Worm (Caenorhabditis elegans) whole organism, mixed stage, embryonic: ENCODE data around the gene F56D5.2.

Experiments
- M03D4.4 ChIP-seq: sonication (generic microtip); optimal IDR thresholded peaks from 2 replicates; lab custom pipeline; 2017; ENCODE audit warnings: mild to moderate bottlenecking, missing genetic modification characterization, missing compliant biosample characterization
- bed-3 ChIP-seq: fragments of 200-800 bp; sonication (Bioruptor generic); optimal IDR thresholded peaks from 3 replicates; lab custom pipeline; 2018; ENCODE audit warnings: mild to moderate bottlenecking, missing genetic modification characterization, moderate library complexity, missing compliant biosample characterization
- blmp-1 ChIP-seq: fragments of 150-350 bp; optimal IDR thresholded peaks from 2 replicates; lab custom pipeline; 2014; ENCODE audit warnings: missing biosample characterization, missing genetic modification characterization
- ceh-39 ChIP-seq: fragments of 150-350 bp; optimal IDR thresholded peaks from 2 replicates; lab custom pipeline; 2014; ENCODE audit warnings: missing biosample characterization, missing genetic modification characterization
- ceh-43 ChIP-seq: fragments of 200-800 bp; sonication (Bioruptor generic); optimal IDR thresholded peaks from 2 replicates; lab custom pipeline; 2018; ENCODE audit warnings: mild to moderate bottlenecking, missing genetic modification characterization, moderate library complexity, missing compliant biosample characterization
- ceh-83 ChIP-seq: fragments of 200-800 bp; sonication (Bioruptor generic); optimal IDR thresholded peaks from 2 replicates; lab custom pipeline; 2018; ENCODE audit warnings: mild to moderate bottlenecking, missing genetic modification characterization, missing compliant biosample characterization
- ces-1 ChIP-seq: fragments of 150-350 bp; optimal IDR thresholded peaks from 2 replicates; lab custom pipeline; 2014; ENCODE audit warnings: missing biosample characterization, missing genetic modification reagents, missing genetic modification characterization
- cnd-1 ChIP-seq: fragments of 200-800 bp; sonication (Bioruptor generic); optimal IDR thresholded peaks from 2 replicates; lab custom pipeline; 2018; ENCODE audit warnings: mild to moderate bottlenecking, missing genetic modification characterization, missing compliant biosample characterization
- drap-1 ChIP-seq: fragments of 200-800 bp; sonication (Bioruptor generic); optimal IDR thresholded peaks from 3 replicates; lab custom pipeline; 2018; ENCODE audit warnings: mild to moderate bottlenecking, missing genetic modification characterization, missing compliant biosample characterization
- elt-1 ChIP-seq: sonication (generic microtip); optimal IDR thresholded peaks from 2 replicates; lab custom pipeline; 2017; ENCODE audit warnings: missing genetic modification characterization, mild to moderate bottlenecking, missing compliant biosample characterization, antibody characterized with exemption, moderate library complexity, borderline replicate concordance; ENCODE audit not compliant: insufficient read depth
- flh-1 ChIP-seq: fragments of 200-800 bp; sonication (Bioruptor generic); optimal IDR thresholded peaks from 2 replicates; lab custom pipeline; 2018; ENCODE audit warnings: mild to moderate bottlenecking, missing genetic modification characterization, moderate library complexity, missing compliant biosample characterization
- ham-2 ChIP-seq: fragments of 200-800 bp; sonication (Bioruptor generic); optimal IDR thresholded peaks from 2 replicates; lab custom pipeline; 2018; ENCODE audit warnings: mild to moderate bottlenecking, missing genetic modification characterization, missing compliant biosample characterization
- hlh-1 ChIP-seq: fragments of 150-350 bp; optimal IDR thresholded peaks from 2 replicates; lab custom pipeline; 2014; ENCODE audit warnings: missing biosample characterization, missing genetic modification reagents, missing genetic modification characterization
- lin-13 ChIP-seq: fragments of 150-350 bp; optimal IDR thresholded peaks from 2 replicates; lab custom pipeline; 2014; ENCODE audit warnings: missing biosample characterization, missing genetic modification characterization
- lin-32 ChIP-seq: fragments of 200-800 bp; sonication (Bioruptor generic); optimal IDR thresholded peaks from 2 replicates; lab custom pipeline; 2018; ENCODE audit warnings: mild to moderate bottlenecking, missing genetic modification characterization, missing compliant biosample characterization
- lsy-2 ChIP-seq: fragments of 150-350 bp; optimal IDR thresholded peaks from 2 replicates; lab custom pipeline; 2014; ENCODE audit warnings: missing biosample characterization, missing genetic modification characterization
- mep-1 ChIP-seq: fragments of 150-350 bp; optimal IDR thresholded peaks from 2 replicates; lab custom pipeline; 2017; ENCODE audit warnings: missing biosample characterization, missing genetic modification reagents, missing genetic modification characterization, inconsistent platforms
- mls-2 ChIP-seq: sonication (generic microtip); optimal IDR thresholded peaks from 2 replicates; lab custom pipeline; 2016; ENCODE audit warnings: mild to moderate bottlenecking, missing genetic modification characterization, moderate library complexity, missing compliant biosample characterization
- nhr-12 ChIP-seq: fragments of 150-350 bp; optimal IDR thresholded peaks from 2 replicates; lab custom pipeline; 2014; ENCODE audit warnings: missing biosample characterization, missing genetic modification characterization
- nhr-2 ChIP-seq: fragments of 150-350 bp; optimal IDR thresholded peaks from 2 replicates; lab custom pipeline; 2014; ENCODE audit warnings: missing biosample characterization, missing genetic modification characterization
- nhr-237 ChIP-seq: fragments of 150-350 bp; optimal IDR thresholded peaks from 2 replicates; lab custom pipeline; 2014; ENCODE audit warnings: missing biosample characterization, missing genetic modification characterization
- nhr-28 ChIP-seq: fragments of 150-350 bp; optimal IDR thresholded peaks from 2 replicates; lab custom pipeline; 2014; ENCODE audit warnings: missing biosample characterization, missing genetic modification characterization
- nhr-76 ChIP-seq: sonication (generic microtip); optimal IDR thresholded peaks from 2 replicates; lab custom pipeline; 2017; ENCODE audit warnings: missing biosample characterization, missing genetic modification characterization
- pha-4 ChIP-seq: fragments of 150-350 bp; optimal IDR thresholded peaks from 2 replicates; lab custom pipeline; 2018; ENCODE audit warnings: missing biosample characterization, missing genetic modification reagents, missing genetic modification characterization
- sem-2 ChIP-seq: fragments of 200-800 bp; sonication (Bioruptor generic); optimal IDR thresholded peaks from 2 replicates; lab custom pipeline; 2018; ENCODE audit warnings: mild to moderate bottlenecking, missing genetic modification characterization, missing compliant biosample characterization
- snpc-4 ChIP-seq: fragments of 150-350 bp; optimal IDR thresholded peaks from 2 replicates; lab custom pipeline; 2014; ENCODE audit warnings: missing biosample characterization, missing genetic modification characterization
- tbx-8 ChIP-seq: fragments of 200-800 bp; sonication (Bioruptor generic); optimal IDR thresholded peaks from 2 replicates; lab custom pipeline; 2018; ENCODE audit warnings: mild to moderate bottlenecking, missing genetic modification characterization, moderate library complexity, missing compliant biosample characterization
- unc-120 ChIP-seq: sonication (generic microtip); optimal IDR thresholded peaks from 2 replicates; lab custom pipeline; 2017; ENCODE audit warnings: missing genetic modification characterization, missing compliant biosample characterization; ENCODE audit not compliant: poor library complexity, severe bottlenecking
- unc-39 ChIP-seq: fragments of 150-350 bp; optimal IDR thresholded peaks from 2 replicates; lab custom pipeline; 2014; ENCODE audit warnings: missing biosample characterization, missing genetic modification characterization
- unc-62 ChIP-seq: fragments of 150-350 bp; optimal IDR thresholded peaks from 2 replicates; lab custom pipeline; 2014; ENCODE audit warnings: missing biosample characterization, missing genetic modification reagents, missing genetic modification characterization
- zip-8 ChIP-seq: fragments of 150-350 bp; optimal IDR thresholded peaks from 2 replicates; lab custom pipeline; 2014; ENCODE audit warnings: missing biosample characterization, missing genetic modification characterization
- ztf-11 ChIP-seq: fragments of 150-350 bp; optimal IDR thresholded peaks from 2 replicates; lab custom pipeline; 2014; ENCODE audit warnings: missing biosample characterization, missing genetic modification characterization

The F56D5.2 gene

DNA sequence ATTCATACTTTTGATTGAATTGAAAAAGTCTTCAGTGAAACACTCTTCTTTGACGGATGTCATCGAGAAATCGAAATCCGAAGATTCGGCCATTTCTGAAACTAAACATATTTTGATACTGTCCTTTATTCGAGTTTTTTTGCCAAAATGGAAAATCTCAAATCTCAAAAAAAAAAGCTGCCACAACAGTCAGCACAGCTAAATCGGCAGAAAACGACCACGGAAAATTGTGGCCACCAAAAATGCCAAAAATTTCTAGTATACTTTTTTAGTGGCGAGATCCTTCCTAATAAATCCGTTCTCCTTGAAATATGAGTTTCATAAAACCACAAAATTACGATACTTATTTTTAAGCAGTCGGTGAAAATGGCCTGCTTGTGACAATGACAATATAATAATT is 45.5 kb upstream of the F56D5.2 start, which contains the start of gene F38E11.9:
F38E11.9 (minus strand) TSS at position 101 of the 400 bp plus-strand sequence.
- TF ChIP-seq ces-1 (GFP tag; lab: Kevin White, UChicago) (no peak), unc-39 (no peak), unc-120 (tag; lab: Kevin White, UChicago) (no peak), flh-1 (GFP tag; lab: Kevin White, UChicago) (no peak), nhr-28 (tag; lab: Kevin White, UChicago) (no peak), hlh-1 (tag; lab: Kevin White, UChicago) (no peak), elt-1 (tag; lab: Kevin White, UChicago) (no peak), mep-1 (tag; lab: Kevin White, UChicago) (no peak)
- TF ChIP-seq, all 35 proteins: peak for 0

DNA sequence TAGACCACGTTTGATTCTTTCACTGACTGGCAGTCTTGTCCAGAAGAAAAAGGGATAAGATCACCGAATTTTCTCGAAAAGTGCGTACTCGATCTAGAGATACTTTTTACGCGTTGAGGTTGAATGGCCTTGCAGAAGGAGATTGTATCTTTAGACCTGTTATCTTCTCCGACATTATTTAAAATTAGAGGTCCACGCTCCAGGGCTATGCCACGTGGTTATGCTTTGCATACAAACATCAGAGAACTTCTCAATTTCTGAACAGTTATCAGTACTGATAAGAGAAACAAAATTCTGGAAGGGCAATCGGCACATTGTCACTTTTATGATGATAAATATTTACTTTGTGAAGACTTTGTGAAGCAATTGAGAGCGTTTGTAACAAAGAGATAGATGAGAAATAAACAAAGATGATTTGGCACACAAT is 43.7 kb upstream of the F56D5.2 start:
- TF ChIP-seq drap-1 (GFP tag; lab: Kevin White, UChicago): no peak
- no peak for TF ChIP-seq lin-32
- no peak for TF ChIP-seq ham-2 (GFP tag; lab: Kevin White, UChicago)
- TF ChIP-seq M03D4.4 (tag; lab: Kevin White, UChicago): no peak
- TF ChIP-seq pha-4: no peak
- TF ChIP-seq snpc-4 (tag; lab: Kevin White, UChicago): no peak
- TF ChIP-seq elt-1 (tag; lab: Kevin White, UChicago): peak; percentile 80

DNA sequence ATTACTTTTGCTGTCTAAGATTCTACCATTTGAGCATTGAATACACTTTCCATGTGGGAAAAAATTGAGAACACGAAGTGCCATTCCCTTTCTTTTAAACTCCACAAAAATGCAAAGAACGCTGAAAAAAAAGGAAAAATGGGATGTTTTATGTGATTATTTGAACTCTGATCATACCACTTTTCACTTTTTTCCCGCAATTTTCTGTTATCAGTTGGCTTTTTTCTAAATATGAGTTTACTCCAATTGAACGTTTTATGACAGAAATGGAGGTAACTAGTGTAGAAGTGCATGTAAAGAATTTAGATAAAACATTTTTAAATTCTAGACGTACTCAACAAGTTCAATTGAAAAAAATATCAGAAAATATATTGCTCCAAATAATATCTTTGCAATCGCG is 43.0 kb upstream of the F56D5.2 start:
- TF ChIP-seq hlh-1 (tag; lab: Kevin White, UChicago): no peak
- TF ChIP-seq, all 35 proteins: peak for 0

DNA sequence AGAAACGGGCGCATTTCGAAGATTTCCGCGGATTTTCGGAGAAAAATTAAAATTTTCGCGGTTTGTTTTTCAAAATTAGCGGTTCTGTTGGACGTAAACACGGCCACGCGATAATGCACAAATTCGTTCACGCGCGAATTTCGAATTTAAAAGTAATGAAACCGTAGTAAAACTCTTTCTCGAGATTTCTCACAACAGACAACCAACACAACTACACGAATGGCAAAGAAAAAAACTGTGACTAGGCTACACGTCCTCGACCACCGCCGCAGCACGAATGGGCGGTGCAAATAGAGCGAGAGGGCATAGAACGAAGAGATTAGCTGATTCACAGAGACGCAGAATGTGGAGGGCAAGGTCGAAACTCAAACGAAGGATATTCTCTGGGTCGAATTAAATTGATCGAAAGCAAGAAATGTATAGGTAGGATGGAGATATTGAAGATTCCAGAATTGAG is 42.5 kb upstream of the F56D5.2 start, which contains the start of gene idh-1:
idh-1 (minus strand) TSS at position 228 of the 457 bp plus-strand sequence.
- no peak for TF ChIP-seq ces-1 (GFP tag; lab: Kevin White, UChicago)
- TF ChIP-seq nhr-28 (tag; lab: Kevin White, UChicago): no peak
- TF ChIP-seq ceh-83: no peak
- no peak for TF ChIP-seq snpc-4 (tag; lab: Kevin White, UChicago)
- TF ChIP-seq nhr-12: no peak
- TF ChIP-seq mep-1 (tag; lab: Kevin White, UChicago): no peak
- TF ChIP-seq zip-8 (tag; lab: Kevin White, UChicago): no peak
- no peak for TF ChIP-seq ceh-39 (tag; lab: Kevin White, UChicago)
- TF ChIP-seq hlh-1 (tag; lab: Kevin White, UChicago): no peak

DNA sequence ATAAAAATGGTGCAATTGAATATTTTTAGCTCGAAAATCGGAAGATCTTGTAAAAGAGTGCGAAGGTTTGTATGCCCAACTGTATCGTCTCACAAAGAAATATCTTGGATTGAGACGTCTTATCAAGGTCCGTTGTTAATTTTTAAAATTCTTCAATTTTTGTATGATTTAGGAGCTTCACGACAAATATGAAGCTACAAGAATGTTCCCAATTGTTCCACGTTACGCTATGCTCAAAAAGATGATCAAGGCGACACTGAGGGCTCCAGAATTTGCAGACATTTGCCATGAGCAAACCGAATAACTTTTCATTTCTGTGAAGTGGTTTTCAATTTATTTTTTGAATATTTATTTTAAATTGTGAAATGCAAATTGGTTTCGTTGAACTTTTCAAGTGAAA is 40.3 kb upstream of the F56D5.2 start:
- no peak for TF ChIP-seq flh-1 (GFP tag; lab: Kevin White, UChicago)
- no peak for TF ChIP-seq sem-2 (GFP tag; lab: Kevin White, UChicago)
- no peak for TF ChIP-seq blmp-1 (tag; lab: Kevin White, UChicago)
- no peak for TF ChIP-seq hlh-1 (tag; lab: Kevin White, UChicago)
- no peak for TF ChIP-seq unc-62 (GFP tag; lab: Kevin White, UChicago)
- no peak for TF ChIP-seq lsy-2 (tag; lab: Kevin White, UChicago)
- TF ChIP-seq mep-1 (tag; lab: Kevin White, UChicago): no peak
- no peak for TF ChIP-seq mls-2 (tag; lab: Kevin White, UChicago)
- TF ChIP-seq tbx-8 (GFP tag; lab: Kevin White, UChicago): no peak
- TF ChIP-seq pha-4: no peak
- no peak for TF ChIP-seq drap-1 (GFP tag; lab: Kevin White, UChicago)
- TF ChIP-seq lin-13 (tag; lab: Kevin White, UChicago): no peak
- no peak for TF ChIP-seq nhr-2 (tag; lab: Kevin White, UChicago)
- TF ChIP-seq zip-8 (tag; lab: Kevin White, UChicago): no peak
- no peak for TF ChIP-seq nhr-237 (tag; lab: Kevin White, UChicago)
- TF ChIP-seq ceh-39 (tag; lab: Kevin White, UChicago): no peak
- no peak for TF ChIP-seq unc-39

DNA sequence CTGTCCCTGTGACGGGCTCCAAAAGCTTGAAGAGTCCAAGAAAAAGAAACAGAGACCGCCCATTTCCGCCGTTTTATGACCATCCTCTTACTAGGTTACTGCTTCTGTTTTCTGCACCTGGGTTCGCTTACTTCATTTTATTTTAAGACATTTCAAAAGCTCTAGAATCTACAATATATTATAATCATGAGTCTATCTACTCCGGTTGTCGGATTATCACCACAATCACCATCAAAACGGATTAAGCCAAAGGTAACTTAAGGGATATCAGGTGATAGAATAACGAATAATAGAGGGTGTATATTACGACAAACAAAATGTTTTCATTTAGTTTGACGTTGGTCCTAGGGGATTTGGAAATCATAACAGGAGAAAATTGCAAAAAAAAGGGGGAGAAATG is 33.9 kb upstream of the F56D5.2 start:
- TF ChIP-seq cnd-1 (no peak), nhr-76 (tag; lab: Kevin White, UChicago) (no peak), ztf-11 (tag; lab: Kevin White, UChicago) (no peak), nhr-12 (no peak), unc-120 (tag; lab: Kevin White, UChicago) (no peak), ceh-43 (no peak), unc-39 (no peak), nhr-28 (tag; lab: Kevin White, UChicago) (no peak), lin-32 (no peak), bed-3 (GFP tag; lab: Kevin White, UChicago) (no peak), lin-13 (tag; lab: Kevin White, UChicago) (no peak)
